Fruit fly (Drosophila melanogaster) whole organism, embryonic: Measurements from ENCODE around the gene Dr.
A peak's percentile ranks its signal among the peaks of the same experiment; 100 is the strongest.

ENCODE experiments used
- Adf1 ChIP-seq: fragments of 200-800 bp; sonication (Bioruptor generic); IDR thresholded peaks from 2 replicates; pipeline ENCODE4 v1.3.6; 2022; ENCODE audit warnings: missing biosample characterization, missing genetic modification characterization
- Bgb ChIP-seq: fragments of 200-800 bp; sonication (Bioruptor generic); IDR thresholded peaks from 2 replicates; pipeline ENCODE4 v1.3.6; 2022; ENCODE audit warnings: missing biosample characterization, missing genetic modification characterization; ENCODE audit not compliant: partially characterized antibody
- BtbVII ChIP-seq: fragments of 200-800 bp; sonication (Bioruptor generic); optimal IDR thresholded peaks from 3 replicates; lab custom pipeline; 2017; ENCODE audit warnings: missing biosample characterization, mild to moderate bottlenecking, missing genetic modification characterization
- CG1024 ChIP-seq: fragments of 200-800 bp; sonication (Bioruptor generic); IDR thresholded peaks from 2 replicates; pipeline ENCODE4 v1.3.6; 2022; ENCODE audit warnings: missing biosample characterization, missing genetic modification characterization
- CG11247 ChIP-seq: fragments of 200-800 bp; sonication (Bioruptor generic); IDR thresholded peaks from 2 replicates; pipeline ENCODE4 v1.3.6; 2022; ENCODE audit warnings: missing biosample characterization, missing genetic modification characterization
- CG11504 ChIP-seq: fragments of 200-800 bp; sonication (Bioruptor generic); optimal IDR thresholded peaks from 3 replicates; lab custom pipeline; 2019; ENCODE audit warnings: missing biosample characterization, mild to moderate bottlenecking, missing genetic modification characterization, moderate library complexity
- CG11696 ChIP-seq: fragments of 200-800 bp; sonication (Bioruptor generic); IDR thresholded peaks from 2 replicates; pipeline ENCODE4 v1.3.6; 2022; ENCODE audit warnings: missing biosample characterization, missing genetic modification characterization
- CG12219 ChIP-seq: fragments of 200-800 bp; sonication (Bioruptor generic); optimal IDR thresholded peaks from 3 replicates; lab custom pipeline; 2018; ENCODE audit warnings: missing biosample characterization, mild to moderate bottlenecking, missing genetic modification characterization
- CG12744 ChIP-seq: fragments of 200-800 bp; sonication (Bioruptor generic); optimal IDR thresholded peaks from 2 replicates; lab custom pipeline; 2016; ENCODE audit warnings: missing biosample characterization, missing genetic modification characterization
- CG13894 ChIP-seq: fragments of 200-800 bp; sonication (Bioruptor generic); optimal IDR thresholded peaks from 3 replicates; lab custom pipeline; 2018; ENCODE audit warnings: missing biosample characterization, mild to moderate bottlenecking, missing genetic modification characterization, moderate library complexity
- CG15696 ChIP-seq: fragments of 200-800 bp; sonication (Bioruptor generic); optimal IDR thresholded peaks from 2 replicates; lab custom pipeline; 2019; ENCODE audit warnings: missing biosample characterization, mild to moderate bottlenecking, missing genetic modification characterization, moderate library complexity
- CG1647 ChIP-seq: fragments of 200-800 bp; sonication (Bioruptor generic); optimal IDR thresholded peaks from 3 replicates; lab custom pipeline; 2016; ENCODE audit warnings: missing biosample characterization, missing genetic modification characterization
- CG16863 ChIP-seq: fragments of 200-800 bp; sonication (Bioruptor generic); optimal IDR thresholded peaks from 3 replicates; lab custom pipeline; 2016; ENCODE audit warnings: missing biosample characterization, missing genetic modification characterization
- CG17328 ChIP-seq: fragments of 200-800 bp; sonication (Bioruptor generic); IDR thresholded peaks from 2 replicates; pipeline ENCODE4 v1.3.6; 2022; ENCODE audit warnings: missing biosample characterization, missing genetic modification characterization
- CG17361 ChIP-seq: fragments of 200-800 bp; sonication (Bioruptor generic); IDR thresholded peaks from 3 replicates; pipeline ENCODE4 v1.3.6; 2022; ENCODE audit warnings: missing biosample characterization, missing genetic modification characterization
- CG17829 ChIP-seq: fragments of 200-800 bp; optimal IDR thresholded peaks from 2 replicates; lab custom pipeline; 2019; ENCODE audit warnings: missing biosample characterization, mild to moderate bottlenecking, missing genetic modification characterization, moderate library complexity
- CG18262 ChIP-seq: fragments of 200-800 bp; optimal IDR thresholded peaks from 3 replicates; lab custom pipeline; 2019; ENCODE audit warnings: missing biosample characterization, mild to moderate bottlenecking, missing genetic modification characterization, moderate library complexity
- CG4282 ChIP-seq: fragments of 200-800 bp; sonication (Bioruptor generic); optimal IDR thresholded peaks from 2 replicates; lab custom pipeline; 2016; ENCODE audit warnings: missing biosample characterization, missing genetic modification characterization
- CG4360 ChIP-seq: fragments of 200-800 bp; sonication (Bioruptor generic); IDR thresholded peaks from 2 replicates; pipeline ENCODE4 v1.3.6; 2022; ENCODE audit warnings: missing biosample characterization, missing genetic modification characterization
- CG4617 ChIP-seq: fragments of 200-800 bp; sonication (Bioruptor generic); optimal IDR thresholded peaks from 3 replicates; lab custom pipeline; 2016; ENCODE audit warnings: missing biosample characterization, missing genetic modification characterization, borderline replicate concordance
- CG6791 ChIP-seq: fragments of 200-800 bp; sonication (Bioruptor generic); IDR thresholded peaks from 3 replicates; pipeline ENCODE4 v1.3.6; 2022; ENCODE audit warnings: missing biosample characterization, missing genetic modification characterization; ENCODE audit not compliant: partially characterized antibody
- CG6813 ChIP-seq: fragments of 200-800 bp; sonication (Bioruptor generic); optimal IDR thresholded peaks from 2 replicates; lab custom pipeline; 2017; ENCODE audit warnings: missing biosample characterization, missing genetic modification characterization, mild to moderate bottlenecking, moderate library complexity, missing genetic modification reagents
- CG7745 ChIP-seq: fragments of 200-800 bp; sonication (Bioruptor generic); optimal IDR thresholded peaks from 2 replicates; lab custom pipeline; 2018; ENCODE audit warnings: missing biosample characterization, mild to moderate bottlenecking, missing genetic modification characterization, moderate library complexity
- D19B ChIP-seq: fragments of 200-800 bp; sonication (Bioruptor generic); optimal IDR thresholded peaks from 2 replicates; lab custom pipeline; 2017; ENCODE audit warnings: missing biosample characterization, mild to moderate bottlenecking, missing genetic modification characterization
- Dek ChIP-seq: fragments of 200-800 bp; sonication (Bioruptor generic); optimal IDR thresholded peaks from 3 replicates; lab custom pipeline; 2019; ENCODE audit warnings: missing biosample characterization, mild to moderate bottlenecking, missing genetic modification characterization, moderate library complexity
- E2f2 ChIP-seq: fragments of 200-800 bp; sonication (Bioruptor generic); IDR thresholded peaks from 2 replicates; pipeline ENCODE4 v1.3.6; 2022; ENCODE audit warnings: missing biosample characterization, missing genetic modification characterization
- H2.0 ChIP-seq: fragments of 200-800 bp; sonication (Bioruptor generic); IDR thresholded peaks from 2 replicates; pipeline ENCODE4 v1.3.6; 2022; ENCODE audit warnings: missing biosample characterization, missing genetic modification characterization
- HLHmδ ChIP-seq: fragments of 200-800 bp; sonication (Bioruptor generic); optimal IDR thresholded peaks from 2 replicates; lab custom pipeline; 2018; ENCODE audit warnings: missing biosample characterization, mild to moderate bottlenecking, missing genetic modification characterization, moderate library complexity
- Kr ChIP-seq: fragments of 200-800 bp; sonication (Bioruptor generic); optimal IDR thresholded peaks from 2 replicates; lab custom pipeline; 2017; ENCODE audit warnings: missing biosample characterization, mild to moderate bottlenecking, missing genetic modification characterization
- Oaz ChIP-seq: fragments of 200-800 bp; sonication (Bioruptor generic); IDR thresholded peaks from 2 replicates; pipeline ENCODE4 v1.3.6; 2022; ENCODE audit warnings: missing biosample characterization, missing genetic modification characterization
- Pdp1 ChIP-seq, 2 experiments: fragments of 200-800 bp; sonication (Bioruptor generic); optimal IDR thresholded peaks; 3 replicates each; lab custom pipeline; 2016; ENCODE audit warnings: missing biosample characterization in 2 of 2, missing genetic modification characterization in 2 of 2, mild to moderate bottlenecking in 1 of 2, moderate library complexity in 1 of 2
- Scr ChIP-seq: fragments of 200-800 bp; sonication (Bioruptor generic); IDR thresholded peaks from 2 replicates; pipeline ENCODE4 v1.3.6; 2022; ENCODE audit warnings: missing biosample characterization, missing genetic modification characterization; ENCODE audit not compliant: partially characterized antibody
- crp ChIP-seq, 2 experiments: fragments of 200-800 bp; sonication (Bioruptor generic); optimal IDR thresholded peaks; 2 replicates in 1 of 2; 3 replicates in 1 of 2; lab custom pipeline; 2017; ENCODE audit warnings: missing biosample characterization in 2 of 2, missing genetic modification characterization in 2 of 2, mild to moderate bottlenecking in 1 of 2, moderate library complexity in 1 of 2
- danr ChIP-seq: fragments of 200-800 bp; sonication (Bioruptor generic); IDR thresholded peaks from 2 replicates; pipeline ENCODE4 v1.3.6; 2022; ENCODE audit warnings: missing biosample characterization, missing genetic modification characterization
- en ChIP-seq: fragments of 200-800 bp; sonication (Bioruptor generic); optimal IDR thresholded peaks from 2 replicates; lab custom pipeline; 2016; ENCODE audit warnings: missing biosample characterization, missing genetic modification characterization
- fd102C ChIP-seq: fragments of 200-800 bp; sonication (Bioruptor generic); optimal IDR thresholded peaks from 2 replicates; lab custom pipeline; 2018; ENCODE audit warnings: missing biosample characterization, mild to moderate bottlenecking, missing genetic modification characterization, moderate library complexity
- hbn ChIP-seq: fragments of 200-800 bp; sonication (Bioruptor generic); IDR thresholded peaks from 2 replicates; pipeline ENCODE4 v1.3.6; 2022; ENCODE audit warnings: missing biosample characterization, missing genetic modification characterization; ENCODE audit not compliant: partially characterized antibody
- ind ChIP-seq: fragments of 200-800 bp; sonication (Bioruptor generic); optimal IDR thresholded peaks from 3 replicates; lab custom pipeline; 2016; ENCODE audit warnings: missing biosample characterization, missing genetic modification characterization
- jumu ChIP-seq: fragments of 200-800 bp; sonication (Bioruptor generic); optimal IDR thresholded peaks from 3 replicates; lab custom pipeline; 2016; ENCODE audit warnings: missing biosample characterization, missing genetic modification characterization
- klu ChIP-seq: fragments of 200-800 bp; sonication (Bioruptor generic); IDR thresholded peaks from 2 replicates; pipeline ENCODE4 v1.3.6; 2022; ENCODE audit warnings: missing biosample characterization, missing genetic modification characterization
- nerfin-2 ChIP-seq: fragments of 200-800 bp; sonication (Bioruptor generic); IDR thresholded peaks from 2 replicates; pipeline ENCODE4 v1.3.6; 2022; ENCODE audit warnings: missing biosample characterization, missing genetic modification characterization; ENCODE audit not compliant: partially characterized antibody
- p53 ChIP-seq: fragments of 200-800 bp; sonication (Bioruptor generic); optimal IDR thresholded peaks from 2 replicates; lab custom pipeline; 2016; ENCODE audit warnings: missing biosample characterization, missing genetic modification characterization
- pho ChIP-seq: fragments of 200-800 bp; sonication (Bioruptor generic); optimal IDR thresholded peaks from 2 replicates; lab custom pipeline; 2016; ENCODE audit warnings: missing biosample characterization, missing genetic modification characterization
- slou ChIP-seq: fragments of 200-800 bp; sonication (Bioruptor generic); optimal IDR thresholded peaks from 3 replicates; lab custom pipeline; 2016; ENCODE audit warnings: missing biosample characterization, missing genetic modification characterization
- tgo ChIP-seq: fragments of 200-800 bp; sonication (Bioruptor generic); IDR thresholded peaks from 3 replicates; pipeline ENCODE4 v1.3.6; 2022; ENCODE audit warnings: missing biosample characterization, missing genetic modification characterization
- toy ChIP-seq: fragments of 200-800 bp; sonication (Bioruptor generic); IDR thresholded peaks from 2 replicates; pipeline ENCODE4 v1.3.6; 2022; ENCODE audit warnings: missing biosample characterization, missing genetic modification characterization
- twi ChIP-seq: fragments of 200-800 bp; optimal IDR thresholded peaks from 2 replicates; lab custom pipeline; 2019; ENCODE audit warnings: missing biosample characterization, mild to moderate bottlenecking, missing genetic modification characterization, moderate library complexity
- vnd ChIP-seq: fragments of 200-800 bp; sonication (Bioruptor generic); IDR thresholded peaks from 3 replicates; pipeline ENCODE4 v1.3.6; 2022; ENCODE audit warnings: missing biosample characterization, missing genetic modification characterization; ENCODE audit not compliant: partially characterized antibody
- z ChIP-seq: fragments of 200-800 bp; sonication (Bioruptor generic); IDR thresholded peaks from 3 replicates; pipeline ENCODE4 v1.3.6; 2022; ENCODE audit warnings: missing biosample characterization, missing genetic modification characterization

Dr gene

DNA sequence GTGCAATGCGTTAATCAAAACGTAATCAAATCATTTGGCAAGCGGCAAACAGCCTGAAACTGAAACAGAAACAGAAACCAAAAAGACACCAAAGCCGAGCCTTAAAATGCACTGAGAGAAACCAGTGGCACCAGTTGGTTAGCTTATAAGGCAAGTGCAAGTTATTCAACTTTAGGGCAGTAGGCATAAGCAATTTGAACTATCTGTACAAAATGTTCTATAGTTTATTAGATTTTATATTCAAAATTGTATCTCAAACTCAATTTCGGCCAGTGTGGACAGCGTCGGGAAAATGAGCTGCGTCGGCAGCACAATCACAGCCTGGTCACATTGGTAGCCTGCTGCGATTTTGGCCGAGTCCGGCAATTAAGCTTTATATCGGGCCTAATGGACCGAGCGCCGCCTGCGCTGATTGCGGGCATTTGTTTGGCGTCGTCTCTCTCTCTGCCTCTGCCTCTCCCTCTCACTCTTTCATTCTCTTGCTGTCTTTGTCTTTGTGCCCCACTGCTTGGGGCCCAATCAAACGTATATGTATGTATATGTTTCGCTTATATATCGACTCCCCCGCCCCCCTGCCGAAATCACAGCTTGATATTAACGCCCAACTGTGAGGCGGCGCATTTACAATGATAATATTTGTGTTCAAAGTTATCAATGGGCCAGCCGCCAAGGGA lies 10.9 kb downstream of the Dr start (continued):
- peak; percentile 26 for TF ChIP-seq CG1647 (GFP tag; lab: Kevin White, UChicago)
- peak; percentile 56 for TF ChIP-seq CG16863 (GFP tag; lab: Kevin White, UChicago)
- TF ChIP-seq jumu (GFP tag; lab: Kevin White, UChicago), result peak; percentile 67
- peak; percentile 66 for TF ChIP-seq CG17829
- TF ChIP-seq en (GFP tag; lab: Kevin White, UChicago), result peak; percentile 20
- peak; percentile 74 for TF ChIP-seq H2.0
- TF ChIP-seq Kr, result no peak
- no peak for TF ChIP-seq CG4360
- peak; percentile 17 for TF ChIP-seq Dek
- TF ChIP-seq Oaz (GFP tag; lab: Robert Waterston, UW), result no peak
- no peak for TF ChIP-seq HLHmδ (GFP tag; lab: Kevin White, UChicago)
- peak; percentile 24 for TF ChIP-seq fd102C (GFP tag; lab: Kevin White, UChicago)
- peak; percentile 77 for TF ChIP-seq CG18262
- TF ChIP-seq CG7745 (tag; lab: Kevin White, UChicago), result no peak
- no peak for TF ChIP-seq Scr (GFP tag; lab: Robert Waterston, UW)
- TF ChIP-seq CG17361 (GFP tag; lab: Robert Waterston, UW), result peak; percentile 61
- TF ChIP-seq Bgb (GFP tag; lab: Robert Waterston, UW), result 0 out of 2 replicates have a peak, but pooled peaks have one; percentile 12
- no peak for TF ChIP-seq slou
- no peak for TF ChIP-seq p53 (GFP tag; lab: Kevin White, UChicago)
- TF ChIP-seq tgo (GFP tag; lab: Robert Waterston, UW), result peak; percentile 60
- no peak for TF ChIP-seq toy (GFP tag; lab: Robert Waterston, UW)
- no peak for TF ChIP-seq E2f2 (GFP tag; lab: Robert Waterston, UW)
- no peak for TF ChIP-seq z (GFP tag; lab: Robert Waterston, UW)
- TF ChIP-seq vnd (GFP tag; lab: Robert Waterston, UW), result no peak
- TF ChIP-seq CG11696 (GFP tag; lab: Robert Waterston, UW), result 0 out of 2 replicates have a peak, but pooled peaks have one; percentile 26
- TF ChIP-seq klu (GFP tag; lab: Robert Waterston, UW), result no peak
- TF ChIP-seq crp (GFP tag; optimal IDR thresholded peaks at IDR 0.05; lab: Kevin White, UChicago), result no peak
- TF ChIP-seq BtbVII, result no peak
- TF ChIP-seq CG17328 (GFP tag; lab: Robert Waterston, UW), result peak; percentile 85
- no peak for TF ChIP-seq hbn
- TF ChIP-seq CG6813, result peak; percentile 29
- no peak for TF ChIP-seq pho
- peak; percentile 71 for TF ChIP-seq CG11504 (tag; lab: Kevin White, UChicago)
- TF ChIP-seq nerfin-2, result no peak
- no peak for TF ChIP-seq CG13894
- TF ChIP-seq CG1024 (GFP tag; lab: Robert Waterston, UW), result peak; percentile 58
- TF ChIP-seq CG11247 (GFP tag; lab: Robert Waterston, UW), result peak; percentile 30; the same call in 1 of the 2 replicates
- no peak for TF ChIP-seq CG12744 (GFP tag; lab: Kevin White, UChicago)
- TF ChIP-seq CG12219, result peak; percentile 57
- TF ChIP-seq CG4617 (GFP tag; lab: Kevin White, UChicago), result no peak
- peak; percentile 21; the same call in 1 of the 2 replicates for TF ChIP-seq Adf1 (GFP tag; lab: Robert Waterston, UW)
- peak; percentile 69 for TF ChIP-seq CG15696 (tag; lab: Kevin White, UChicago)
- TF ChIP-seq twi, result peak; percentile 37
- 0 out of 2 replicates have a peak, but pooled peaks have one; percentile 29 for TF ChIP-seq danr (GFP tag; lab: Robert Waterston, UW)
- TF ChIP-seq Pdp1 (GFP tag; optimal IDR thresholded peaks at IDR 0.05; lab: Kevin White, UChicago), result peak; percentile 57 to 61
- TF ChIP-seq CG6791 (GFP tag; lab: Robert Waterston, UW), result no peak
- no peak for TF ChIP-seq CG4282 (GFP tag; lab: Kevin White, UChicago)
- peak; percentile 61 for TF ChIP-seq ind
- TF ChIP-seq D19B (GFP tag; lab: Kevin White, UChicago), result no peak
